Fruit fly (Drosophila melanogaster) whole organism, embryonic: Measurements from ENCODE around the gene Pif1B.

ENCODE experiments used
- CG13296 ChIP-seq: fragments of 200-800 bp; sonication (Bioruptor generic); optimal IDR thresholded peaks from 3 replicates; lab custom pipeline; 2018; ENCODE audit warnings: missing biosample characterization, mild to moderate bottlenecking, missing genetic modification characterization
- CG6854 ChIP-seq: fragments of 200-800 bp; sonication (Bioruptor generic); optimal IDR thresholded peaks from 3 replicates; lab custom pipeline; 2017; ENCODE audit warnings: missing biosample characterization, mild to moderate bottlenecking, missing genetic modification characterization
- Kr ChIP-seq: fragments of 200-800 bp; sonication (Bioruptor generic); optimal IDR thresholded peaks from 2 replicates; lab custom pipeline; 2017; ENCODE audit warnings: missing biosample characterization, mild to moderate bottlenecking, missing genetic modification characterization
- ham ChIP-seq: fragments of 200-800 bp; sonication (Bioruptor generic); IDR thresholded peaks from 2 replicates; pipeline ENCODE4 v1.3.6; 2022; ENCODE audit warnings: missing biosample characterization, missing genetic modification characterization
- kni ChIP-seq: fragments of 200-800 bp; sonication (Bioruptor generic); optimal IDR thresholded peaks from 3 replicates; lab custom pipeline; 2017; ENCODE audit warnings: mild to moderate bottlenecking, missing biosample characterization, missing genetic modification reagents, missing genetic modification characterization
- lov ChIP-seq, 2 experiments: fragments of 200-800 bp in 1 of 2; fragments of >200 bp in 1 of 2; sonication (Bioruptor generic) in 1 of 2; IDR thresholded peaks in 1 of 2; optimal IDR thresholded peaks in 1 of 2; 2 replicates in 1 of 2; 3 replicates in 1 of 2; pipeline versions ENCODE4 v1.3.6 to Lab custom; 2017 to 2022; ENCODE audit warnings: missing biosample characterization in 1 of 2, missing genetic modification characterization in 1 of 2

DNA sequence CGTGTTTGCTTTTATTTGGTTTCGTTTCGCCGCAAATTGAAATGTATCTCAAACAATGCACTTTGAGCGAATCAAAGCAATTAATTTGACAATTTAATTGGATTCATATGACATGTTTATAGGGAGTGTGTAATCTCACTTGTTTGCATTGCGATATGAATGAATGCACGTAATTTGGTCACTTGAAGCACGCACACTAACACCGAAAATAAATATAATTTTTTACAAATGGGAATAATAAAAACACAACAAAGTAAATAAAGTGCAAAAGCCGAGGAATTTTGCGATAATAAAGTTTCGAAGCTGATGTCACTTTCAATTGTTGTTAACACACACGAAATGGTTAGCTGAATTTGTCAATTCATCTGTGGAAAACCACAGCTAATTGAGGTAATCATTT is 44.0 kb upstream of the Pif1B start:
- TF ChIP-seq Kr (GFP tag; lab: Kevin White, UChicago) (no peak), CG13296 (GFP tag; lab: Kevin White, UChicago) (no peak), kni (GFP tag; lab: Kevin White, UChicago) (no peak), CG6854 (GFP tag; lab: Kevin White, UChicago) (no peak), lov (optimal IDR thresholded peaks at IDR 0.05; lab: Kevin White, UChicago) (no peak), lov (GFP tag; IDR thresholded peaks at IDR 0.05; lab: Robert Waterston, UW) (no peak), ham (GFP tag; lab: Robert Waterston, UW) (no peak)
